Fruit fly (Drosophila melanogaster) whole organism, pupa: ENCODE results near the gene CG34310.

Source experiments
- CG10348 ChIP-seq: fragments of 200-800 bp; sonication (Bioruptor generic); IDR thresholded peaks from 2 replicates; pipeline ENCODE4 v1.3.6; 2022; ENCODE audit warnings: missing biosample characterization, missing genetic modification characterization
- CG12605 ChIP-seq: fragments of 200-800 bp; sonication (Bioruptor generic); IDR thresholded peaks from 2 replicates; pipeline ENCODE4 v1.3.6; 2022; ENCODE audit warnings: missing biosample characterization, missing genetic modification characterization
- CG13204 ChIP-seq: fragments of 200-800 bp; sonication (Bioruptor generic); optimal IDR thresholded peaks from 2 replicates; lab custom pipeline; 2018; ENCODE audit warnings: missing biosample characterization, mild to moderate bottlenecking, missing genetic modification characterization, moderate library complexity
- CG14655 ChIP-seq: fragments of 200-800 bp; sonication (Bioruptor generic); optimal IDR thresholded peaks from 3 replicates; lab custom pipeline; 2017; ENCODE audit warnings: mild to moderate bottlenecking, missing biosample characterization, missing genetic modification reagents, missing genetic modification characterization
- CG15710 ChIP-seq: fragments of 200-800 bp; sonication (Bioruptor generic); optimal IDR thresholded peaks from 2 replicates; lab custom pipeline; 2018; ENCODE audit warnings: missing biosample characterization, mild to moderate bottlenecking, missing genetic modification characterization, moderate library complexity
- CG17806 ChIP-seq: fragments of 200-800 bp; sonication (Bioruptor generic); optimal IDR thresholded peaks from 2 replicates; lab custom pipeline; 2018; ENCODE audit warnings: missing biosample characterization, mild to moderate bottlenecking, missing genetic modification characterization, moderate library complexity
- CG32121 ChIP-seq: fragments of 200-800 bp; sonication (Bioruptor generic); IDR thresholded peaks from 2 replicates; pipeline ENCODE4 v1.3.6; 2022; ENCODE audit warnings: missing biosample characterization, missing genetic modification characterization
- CG34367 ChIP-seq: fragments of 200-800 bp; sonication (Bioruptor generic); optimal IDR thresholded peaks from 2 replicates; lab custom pipeline; 2018; ENCODE audit warnings: missing biosample characterization, mild to moderate bottlenecking, missing genetic modification characterization
- CG4496 ChIP-seq: fragments of 200-800 bp; sonication (Bioruptor generic); IDR thresholded peaks from 3 replicates; pipeline ENCODE4 v1.3.6; 2022; ENCODE audit warnings: missing biosample characterization, missing genetic modification characterization
- CG8159 ChIP-seq: fragments of 200-800 bp; sonication (Bioruptor generic); optimal IDR thresholded peaks from 3 replicates; lab custom pipeline; 2018; ENCODE audit warnings: missing biosample characterization, mild to moderate bottlenecking, missing genetic modification characterization, moderate library complexity
- CG8301 ChIP-seq: fragments of 200-800 bp; sonication (Bioruptor generic); optimal IDR thresholded peaks from 2 replicates; lab custom pipeline; 2018; ENCODE audit warnings: missing biosample characterization, mild to moderate bottlenecking, missing genetic modification characterization
- CG9948 ChIP-seq: fragments of 200-800 bp; sonication (Bioruptor generic); optimal IDR thresholded peaks from 2 replicates; lab custom pipeline; 2018; ENCODE audit warnings: missing biosample characterization, mild to moderate bottlenecking, missing genetic modification characterization, moderate library complexity
- D1 ChIP-seq: fragments of 200-800 bp; sonication (Bioruptor generic); optimal IDR thresholded peaks from 2 replicates; lab custom pipeline; 2018; ENCODE audit warnings: missing biosample characterization, mild to moderate bottlenecking, missing genetic modification characterization, moderate library complexity
- EcR ChIP-seq: fragments of 200-800 bp; sonication (Bioruptor generic); optimal IDR thresholded peaks from 3 replicates; lab custom pipeline; 2019; ENCODE audit warnings: missing biosample characterization, missing genetic modification characterization, mild to moderate bottlenecking, moderate library complexity, missing genetic modification reagents
- Ets98B ChIP-seq: fragments of 200-800 bp; sonication (Bioruptor generic); IDR thresholded peaks from 2 replicates; pipeline ENCODE4 v1.3.6; 2022; ENCODE audit warnings: missing biosample characterization, missing genetic modification characterization
- Pif1A ChIP-seq: fragments of 200-800 bp; sonication (Bioruptor generic); optimal IDR thresholded peaks from 3 replicates; lab custom pipeline; 2016; ENCODE audit warnings: missing biosample characterization, missing genetic modification characterization
- Pif1B ChIP-seq: fragments of 200-800 bp; sonication (Bioruptor generic); optimal IDR thresholded peaks from 3 replicates; lab custom pipeline; 2016; ENCODE audit warnings: missing biosample characterization, missing genetic modification characterization
- Snoo ChIP-seq: fragments of 200-800 bp; sonication (Bioruptor generic); optimal IDR thresholded peaks from 3 replicates; lab custom pipeline; 2017; ENCODE audit warnings: missing biosample characterization, mild to moderate bottlenecking, missing genetic modification characterization, inconsistent platforms
- fd96Ca ChIP-seq: fragments of 200-800 bp; sonication (Bioruptor generic); IDR thresholded peaks from 3 replicates; pipeline ENCODE4 v1.3.6; 2022; ENCODE audit warnings: missing biosample characterization, missing genetic modification characterization
- gl ChIP-seq: fragments of 200-800 bp; sonication (Bioruptor generic); optimal IDR thresholded peaks from 2 replicates; lab custom pipeline; 2018; ENCODE audit warnings: missing biosample characterization, mild to moderate bottlenecking, missing genetic modification characterization
- rn ChIP-seq: fragments of 200-800 bp; sonication (Bioruptor generic); IDR thresholded peaks from 2 replicates; pipeline ENCODE4 v1.3.6; 2022; ENCODE audit warnings: missing biosample characterization, missing genetic modification characterization

The CG34310 gene

DNA sequence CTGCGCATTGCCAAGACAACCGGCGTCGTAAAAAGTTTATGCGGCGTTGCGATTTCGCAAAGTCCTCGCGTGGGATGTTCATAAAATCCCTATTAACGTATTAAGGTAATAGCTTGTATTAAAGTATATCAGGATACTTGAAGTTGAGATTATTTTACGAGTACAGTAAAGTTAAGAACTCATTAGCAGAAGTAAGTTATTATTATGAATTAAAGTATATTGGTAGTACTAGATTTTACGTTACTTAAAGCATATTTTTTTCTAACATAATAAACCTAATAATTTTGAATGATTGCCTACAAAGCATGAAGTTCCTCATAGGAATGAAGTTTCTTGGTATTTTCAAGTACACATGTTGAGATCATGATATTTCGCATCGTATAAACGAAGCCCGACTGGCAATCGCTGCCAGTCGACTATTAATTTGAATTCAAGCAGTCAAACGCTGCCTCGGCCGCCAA, 30.4 kb downstream of the CG34310 start:
- TF ChIP-seq Pif1A (GFP tag; lab: Kevin White, UChicago) = peak; percentile 65
- 0 out of 3 replicates have a peak, but pooled peaks have one; percentile 59 for TF ChIP-seq CG4496 (GFP tag; lab: Robert Waterston, UW)
- TF ChIP-seq EcR (GFP tag; lab: Kevin White, UChicago) = no peak
- peak; percentile 52 for TF ChIP-seq CG17806 (tag; lab: Kevin White, UChicago)
- TF ChIP-seq CG8301 (tag; lab: Kevin White, UChicago) = peak; percentile 81
- peak; percentile 55 for TF ChIP-seq CG13204 (GFP tag; lab: Kevin White, UChicago)
- peak; percentile 30; the same call in 1 of the 3 replicates for TF ChIP-seq fd96Ca (GFP tag; lab: Robert Waterston, UW)
- peak; percentile 83 for TF ChIP-seq CG8159
- TF ChIP-seq CG9948 (tag; lab: Kevin White, UChicago) = peak; percentile 69
- TF ChIP-seq Ets98B (GFP tag; lab: Robert Waterston, UW) = no peak
- TF ChIP-seq CG14655 (GFP tag; lab: Kevin White, UChicago) = peak; percentile 86
- TF ChIP-seq CG10348 = no peak
- TF ChIP-seq D1 (tag; lab: Kevin White, UChicago) = peak; percentile 43
- 0 out of 2 replicates have a peak, but pooled peaks have one; percentile 23 for TF ChIP-seq CG12605 (GFP tag; lab: Robert Waterston, UW)
- TF ChIP-seq CG15710 (tag; lab: Kevin White, UChicago) = peak; percentile 77
- no peak for TF ChIP-seq gl (tag; lab: Kevin White, UChicago)
- no peak for TF ChIP-seq rn
- peak; percentile 39 for TF ChIP-seq Pif1B (GFP tag; lab: Kevin White, UChicago)
- peak; percentile 66 for TF ChIP-seq CG34367 (tag; lab: Kevin White, UChicago)
- peak; percentile 44 for TF ChIP-seq Snoo
- no peak for TF ChIP-seq CG32121 (GFP tag; lab: Robert Waterston, UW)

DNA sequence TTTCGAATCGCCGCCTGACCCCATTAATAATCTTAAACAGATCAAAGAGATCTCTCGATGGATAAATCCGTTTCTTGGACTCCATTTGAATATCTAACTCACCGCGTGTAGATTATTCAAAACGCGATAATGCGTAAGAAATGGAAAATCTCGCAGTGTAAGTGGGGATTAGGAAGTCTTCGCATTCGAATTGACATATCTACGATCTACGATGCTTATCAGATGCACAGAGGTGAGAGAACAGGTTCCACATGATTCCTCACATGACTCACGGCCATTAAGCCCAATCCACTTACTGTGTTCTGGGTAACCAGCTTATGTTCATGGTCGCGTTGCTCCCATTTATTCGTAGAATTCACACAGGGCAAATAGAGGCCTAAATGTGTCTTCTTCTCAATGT, 32.8 kb downstream of the CG34310 start:
- TF ChIP-seq CG17806 (tag; lab: Kevin White, UChicago) (no peak), CG12605 (GFP tag; lab: Robert Waterston, UW) (no peak), gl (tag; lab: Kevin White, UChicago) (no peak), CG13204 (GFP tag; lab: Kevin White, UChicago) (no peak), D1 (tag; lab: Kevin White, UChicago) (no peak), CG8301 (tag; lab: Kevin White, UChicago) (no peak), CG4496 (GFP tag; lab: Robert Waterston, UW) (no peak), Pif1A (GFP tag; lab: Kevin White, UChicago) (no peak), rn (no peak), EcR (GFP tag; lab: Kevin White, UChicago) (no peak), CG8159 (no peak), CG14655 (GFP tag; lab: Kevin White, UChicago) (no peak), CG32121 (GFP tag; lab: Robert Waterston, UW) (no peak), CG34367 (tag; lab: Kevin White, UChicago) (no peak)

DNA sequence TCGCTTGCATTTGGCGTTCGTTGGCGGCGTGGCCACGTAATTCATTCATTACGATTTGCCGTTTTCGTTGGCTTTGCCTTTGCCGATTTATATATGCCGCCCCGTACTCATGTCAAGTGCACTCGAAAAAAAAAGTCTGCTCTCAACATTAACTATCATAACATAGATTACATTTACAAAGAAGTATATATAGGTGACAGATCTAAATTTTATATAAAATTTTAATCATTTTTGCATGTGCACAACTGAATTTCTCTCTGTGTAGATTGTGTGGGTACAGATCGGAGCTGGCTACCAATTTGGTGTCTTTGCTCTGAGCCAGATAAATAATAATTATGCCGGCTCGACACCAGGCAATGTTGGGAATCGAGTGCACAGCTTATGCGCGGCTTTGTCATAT, 34.9 kb downstream of the CG34310 start:
- TF ChIP-seq CG4496 (GFP tag; lab: Robert Waterston, UW) = peak; percentile 89
- TF ChIP-seq CG8301 (tag; lab: Kevin White, UChicago) = peak; percentile 66
- peak; percentile 55 for TF ChIP-seq CG34367 (tag; lab: Kevin White, UChicago)
- TF ChIP-seq Pif1A (GFP tag; lab: Kevin White, UChicago) = peak; percentile 65
- TF ChIP-seq CG8159 = peak; percentile 62
- peak; percentile 64 for TF ChIP-seq Pif1B (GFP tag; lab: Kevin White, UChicago)
- TF ChIP-seq D1 (tag; lab: Kevin White, UChicago) = no peak
- peak; percentile 83 for TF ChIP-seq Ets98B (GFP tag; lab: Robert Waterston, UW)
- peak; percentile 83; the same call in 2 of the 3 replicates for TF ChIP-seq fd96Ca (GFP tag; lab: Robert Waterston, UW)
- TF ChIP-seq rn = peak; percentile 65
- peak; percentile 89 for TF ChIP-seq CG32121 (GFP tag; lab: Robert Waterston, UW)
- TF ChIP-seq CG14655 (GFP tag; lab: Kevin White, UChicago) = peak; percentile 62
- no peak for TF ChIP-seq CG13204 (GFP tag; lab: Kevin White, UChicago)
- peak; percentile 60 for TF ChIP-seq CG17806 (tag; lab: Kevin White, UChicago)
- TF ChIP-seq CG10348 = no peak
- TF ChIP-seq EcR (GFP tag; lab: Kevin White, UChicago) = no peak
- TF ChIP-seq Snoo = peak; percentile 55
- TF ChIP-seq CG15710 (tag; lab: Kevin White, UChicago) = peak; percentile 57
- TF ChIP-seq CG9948 (tag; lab: Kevin White, UChicago) = peak; percentile 55
- TF ChIP-seq gl (tag; lab: Kevin White, UChicago) = no peak
- peak; percentile 78 for TF ChIP-seq CG12605 (GFP tag; lab: Robert Waterston, UW)

DNA sequence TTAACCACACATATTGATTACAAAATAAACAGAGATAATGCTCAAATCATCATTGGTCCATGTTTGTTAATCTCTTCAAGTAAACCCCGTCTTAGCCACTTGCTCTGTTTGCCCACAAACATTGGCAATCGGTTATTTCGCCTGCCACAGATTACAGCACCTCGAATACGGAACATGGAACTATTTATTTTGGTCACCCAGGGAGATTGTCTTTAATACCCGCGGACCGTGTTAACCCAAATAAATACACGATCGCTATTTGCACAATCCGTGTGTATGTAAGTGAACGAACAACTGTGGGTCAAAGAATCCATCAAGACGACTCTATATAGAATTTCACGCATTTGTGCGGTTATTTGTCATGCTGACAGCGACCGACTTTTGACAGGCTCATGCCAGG, 37.3 kb downstream of the CG34310 start:
- TF ChIP-seq CG32121 (GFP tag; lab: Robert Waterston, UW) (no peak), CG9948 (tag; lab: Kevin White, UChicago) (no peak), gl (tag; lab: Kevin White, UChicago) (no peak), CG13204 (GFP tag; lab: Kevin White, UChicago) (no peak), D1 (tag; lab: Kevin White, UChicago) (no peak), CG8301 (tag; lab: Kevin White, UChicago) (no peak), Snoo (no peak), rn (no peak), CG10348 (no peak)
- TF ChIP-seq, all 21 proteins: peak for 0

DNA sequence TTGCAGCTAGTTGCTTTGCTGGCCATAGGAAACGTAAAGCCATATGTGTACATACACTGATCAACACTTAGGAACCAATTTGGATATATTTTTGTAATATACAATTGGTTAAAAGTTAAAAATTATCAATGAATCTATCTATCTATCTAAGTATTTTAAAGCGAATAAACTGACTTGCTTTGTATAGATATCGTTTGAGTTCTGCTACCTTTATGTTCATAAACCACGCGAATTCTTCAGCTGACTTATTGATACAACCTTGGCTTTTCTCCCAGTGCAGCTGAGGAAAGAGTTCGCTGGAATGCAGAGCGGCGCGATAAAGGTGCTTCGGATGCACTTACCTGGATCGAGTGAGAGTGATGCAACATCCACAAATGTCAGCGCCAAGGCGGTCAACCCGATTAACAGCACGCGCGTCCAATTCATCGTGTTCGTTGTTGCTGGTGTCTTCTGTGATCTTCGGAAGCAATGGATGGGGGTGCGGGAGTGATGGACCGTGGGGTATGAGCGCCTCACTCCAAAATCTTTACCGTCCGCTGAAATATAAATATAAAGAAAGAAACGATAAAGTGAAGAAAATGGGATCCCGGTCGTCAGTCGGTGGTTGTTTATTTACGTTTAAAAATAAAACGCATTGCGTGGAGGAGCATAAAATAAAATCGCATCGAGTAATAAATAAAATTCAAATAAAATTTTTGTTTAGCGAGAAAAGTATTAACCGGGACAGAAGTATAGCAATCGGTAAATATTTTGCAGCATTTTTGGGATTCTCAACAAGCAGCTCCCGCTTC, 38.1 kb downstream of the CG34310 start:
- TF ChIP-seq CG9948 (tag; lab: Kevin White, UChicago) (peak; percentile 41), D1 (tag; lab: Kevin White, UChicago) (no peak), gl (tag; lab: Kevin White, UChicago) (no peak), CG17806 (tag; lab: Kevin White, UChicago) (peak; percentile 34), CG10348 (no peak), Pif1A (GFP tag; lab: Kevin White, UChicago) (peak; percentile 32), Pif1B (GFP tag; lab: Kevin White, UChicago) (peak; percentile 39), CG8159 (peak; percentile 62), CG13204 (GFP tag; lab: Kevin White, UChicago) (peak; percentile 16), CG15710 (tag; lab: Kevin White, UChicago) (peak; percentile 46), EcR (GFP tag; lab: Kevin White, UChicago) (peak; percentile 55), CG34367 (tag; lab: Kevin White, UChicago) (peak; percentile 0)
